Worm (Caenorhabditis elegans) whole organism, L2 larva: ENCODE results near the gene F10C2.3.

Source experiments
- C34F6.9 ChIP-seq: fragments of 150-350 bp; optimal IDR thresholded peaks from 2 replicates; lab custom pipeline; 2014; ENCODE audit warnings: missing biosample characterization, missing genetic modification characterization
- F13H6.1 ChIP-seq: sonication (generic microtip); optimal IDR thresholded peaks from 2 replicates; lab custom pipeline; 2016; ENCODE audit warnings: missing genetic modification characterization, missing compliant biosample characterization
- R02D3.7 ChIP-seq: fragments of 150-350 bp; optimal IDR thresholded peaks from 2 replicates; lab custom pipeline; 2014; ENCODE audit warnings: missing biosample characterization, missing genetic modification characterization
- Y55F3AM.14 ChIP-seq: fragments of 200-800 bp; sonication (Bioruptor generic); optimal IDR thresholded peaks from 2 replicates; lab custom pipeline; 2018; ENCODE audit warnings: mild to moderate bottlenecking, missing genetic modification characterization, missing compliant biosample characterization
- ZK546.5 ChIP-seq: sonication (generic microtip); optimal IDR thresholded peaks from 2 replicates; lab custom pipeline; 2017; ENCODE audit warnings: missing biosample characterization, missing genetic modification characterization
- alr-1 ChIP-seq: fragments of 150-350 bp; optimal IDR thresholded peaks from 2 replicates; lab custom pipeline; 2014; ENCODE audit warnings: missing biosample characterization, missing genetic modification characterization
- aly-2 ChIP-seq: fragments of 150-350 bp; optimal IDR thresholded peaks from 2 replicates; lab custom pipeline; 2014; ENCODE audit warnings: missing biosample characterization, missing genetic modification characterization
- ama-1 ChIP-seq: fragments of 150-350 bp; optimal IDR thresholded peaks from 2 replicates; lab custom pipeline; 2018; ENCODE audit warnings: inconsistent platforms
- blmp-1 ChIP-seq: sonication (generic microtip); optimal IDR thresholded peaks from 2 replicates; lab custom pipeline; 2017; ENCODE audit warnings: missing genetic modification characterization, mild to moderate bottlenecking, missing compliant biosample characterization, antibody characterized with exemption, moderate library complexity; ENCODE audit not compliant: insufficient read depth
- ceh-82 ChIP-seq: fragments of 150-350 bp; optimal IDR thresholded peaks from 2 replicates; lab custom pipeline; 2014; ENCODE audit warnings: missing biosample characterization, missing genetic modification characterization
- crh-2 ChIP-seq: sonication (generic microtip); optimal IDR thresholded peaks from 2 replicates; lab custom pipeline; 2017; ENCODE audit warnings: missing biosample characterization, missing genetic modification characterization
- dmd-4 ChIP-seq: sonication (generic microtip); optimal IDR thresholded peaks from 2 replicates; lab custom pipeline; 2017; ENCODE audit warnings: missing biosample characterization, missing genetic modification characterization
- egl-27 ChIP-seq: sonication (generic microtip); optimal IDR thresholded peaks from 3 replicates; lab custom pipeline; 2017; ENCODE audit warnings: missing biosample characterization, missing genetic modification reagents, missing genetic modification characterization
- elt-1 ChIP-seq: fragments of 150-350 bp; optimal IDR thresholded peaks from 2 replicates; lab custom pipeline; 2014; ENCODE audit warnings: missing biosample characterization, missing genetic modification characterization
- elt-3 ChIP-seq: sonication (generic microtip); optimal IDR thresholded peaks from 2 replicates; lab custom pipeline; 2017; ENCODE audit warnings: missing biosample characterization, missing genetic modification characterization
- fos-1 ChIP-seq: fragments of 150-350 bp; optimal IDR thresholded peaks from 2 replicates; lab custom pipeline; 2014; ENCODE audit warnings: missing biosample characterization, missing genetic modification characterization
- gmeb-1 ChIP-seq: fragments of 150-350 bp; optimal IDR thresholded peaks from 2 replicates; lab custom pipeline; 2014; ENCODE audit warnings: missing biosample characterization, missing genetic modification characterization
- lin-11 ChIP-seq: fragments of 150-350 bp; sonication (generic microtip); optimal IDR thresholded peaks from 2 replicates; lab custom pipeline; 2014; ENCODE audit warnings: missing biosample characterization, missing genetic modification characterization, inconsistent platforms, mixed read lengths
- lin-39 ChIP-seq: fragments of 150-350 bp; optimal IDR thresholded peaks from 2 replicates; lab custom pipeline; 2014; ENCODE audit warnings: missing biosample characterization, missing genetic modification reagents, missing genetic modification characterization
- lsy-2 ChIP-seq, 2 experiments: fragments of 150-350 bp in 1 of 2; sonication (generic microtip) in 1 of 2; optimal IDR thresholded peaks; 2 replicates each; lab custom pipeline; 2014 to 2017; ENCODE audit warnings: missing biosample characterization in 2 of 2, missing genetic modification characterization in 2 of 2
- mab-5 ChIP-seq: fragments of 150-350 bp; optimal IDR thresholded peaks from 2 replicates; lab custom pipeline; 2014; ENCODE audit warnings: missing biosample characterization, missing genetic modification characterization
- mbf-1 ChIP-seq: sonication (generic microtip); optimal IDR thresholded peaks from 2 replicates; lab custom pipeline; 2017; ENCODE audit warnings: missing biosample characterization, missing genetic modification characterization
- mdl-1 ChIP-seq, 2 experiments: fragments of 150-350 bp in 1 of 2; sonication (generic microtip) in 1 of 2; optimal IDR thresholded peaks; 2 replicates each; lab custom pipeline; 2017; ENCODE audit warnings: missing biosample characterization in 2 of 2, missing genetic modification characterization in 2 of 2
- nhr-10 ChIP-seq: sonication (generic microtip); optimal IDR thresholded peaks from 2 replicates; lab custom pipeline; 2017; ENCODE audit warnings: missing biosample characterization, missing genetic modification characterization
- nhr-11 ChIP-seq: fragments of 150-350 bp; optimal IDR thresholded peaks from 2 replicates; lab custom pipeline; 2014; ENCODE audit warnings: missing biosample characterization, missing genetic modification characterization
- nhr-12 ChIP-seq: fragments of 150-350 bp; optimal IDR thresholded peaks from 2 replicates; lab custom pipeline; 2014; ENCODE audit warnings: missing biosample characterization, missing genetic modification characterization
- nhr-129 ChIP-seq: fragments of 150-350 bp; optimal IDR thresholded peaks from 2 replicates; lab custom pipeline; 2014; ENCODE audit warnings: missing biosample characterization, missing genetic modification characterization
- nhr-21 ChIP-seq: fragments of 150-350 bp; optimal IDR thresholded peaks from 2 replicates; lab custom pipeline; 2014; ENCODE audit warnings: missing biosample characterization, missing genetic modification characterization
- nhr-23 ChIP-seq: fragments of 150-350 bp; optimal IDR thresholded peaks from 2 replicates; lab custom pipeline; 2014; ENCODE audit warnings: missing biosample characterization, missing genetic modification reagents, missing genetic modification characterization
- nhr-237 ChIP-seq: fragments of 150-350 bp; optimal IDR thresholded peaks from 2 replicates; lab custom pipeline; 2014; ENCODE audit warnings: missing biosample characterization, missing genetic modification characterization
- nhr-25 ChIP-seq: fragments of 150-350 bp; sonication (generic microtip); optimal IDR thresholded peaks from 3 replicates; lab custom pipeline; 2014; ENCODE audit warnings: missing biosample characterization, missing genetic modification characterization
- nhr-77 ChIP-seq: fragments of 150-350 bp; optimal IDR thresholded peaks from 2 replicates; lab custom pipeline; 2014; ENCODE audit warnings: missing biosample characterization, missing genetic modification characterization
- peb-1 ChIP-seq: fragments of 150-350 bp; optimal IDR thresholded peaks from 2 replicates; lab custom pipeline; 2014; ENCODE audit warnings: missing biosample characterization, missing genetic modification characterization
- sem-4 ChIP-seq: fragments of 150-350 bp; optimal IDR thresholded peaks from 2 replicates; lab custom pipeline; 2014; ENCODE audit warnings: missing biosample characterization, missing genetic modification reagents, missing genetic modification characterization
- skn-1 ChIP-seq: sonication (generic microtip); optimal IDR thresholded peaks from 2 replicates; lab custom pipeline; 2017; ENCODE audit warnings: missing biosample characterization, missing genetic modification characterization
- sma-3 ChIP-seq: sonication (generic microtip); optimal IDR thresholded peaks from 2 replicates; lab custom pipeline; 2016; ENCODE audit warnings: missing genetic modification reagents, missing genetic modification characterization, missing compliant biosample characterization
- sma-9 ChIP-seq, 2 experiments: fragments of 150-350 bp in 1 of 2; sonication (generic microtip) in 1 of 2; optimal IDR thresholded peaks; 2 replicates each; lab custom pipeline; 2014 to 2016; ENCODE audit warnings: missing genetic modification characterization in 2 of 2, mild to moderate bottlenecking in 1 of 2, missing biosample characterization in 1 of 2, missing compliant biosample characterization in 1 of 2, missing genetic modification reagents in 1 of 2, moderate library complexity in 1 of 2
- snpc-4 ChIP-seq: fragments of 150-350 bp; optimal IDR thresholded peaks from 2 replicates; lab custom pipeline; 2014; ENCODE audit warnings: missing biosample characterization, missing genetic modification characterization
- unc-55 ChIP-seq: fragments of 150-350 bp; sonication (generic microtip); optimal IDR thresholded peaks from 3 replicates; lab custom pipeline; 2014; ENCODE audit warnings: missing biosample characterization, missing genetic modification reagents, missing genetic modification characterization
- unc-62 ChIP-seq: fragments of 150-350 bp; optimal IDR thresholded peaks from 2 replicates; lab custom pipeline; 2014; ENCODE audit warnings: missing biosample characterization, missing genetic modification reagents, missing genetic modification characterization
- zag-1 ChIP-seq: fragments of 150-350 bp; optimal IDR thresholded peaks from 2 replicates; lab custom pipeline; 2014; ENCODE audit warnings: missing biosample characterization, missing genetic modification characterization
- ztf-1 ChIP-seq: fragments of 200-800 bp; sonication (Bioruptor generic); conservative IDR thresholded peaks from 2 replicates; pipeline ENCODE4 v1.3.6; 2022; ENCODE audit warnings: missing genetic modification characterization, missing compliant biosample characterization
- ztf-11 ChIP-seq: sonication (generic microtip); optimal IDR thresholded peaks from 2 replicates; lab custom pipeline; 2017; ENCODE audit warnings: missing biosample characterization, missing genetic modification characterization
- ztf-4 ChIP-seq: fragments of 150-350 bp; optimal IDR thresholded peaks from 2 replicates; lab custom pipeline; 2014; ENCODE audit warnings: missing biosample characterization, missing genetic modification characterization

F10C2.3 gene

ce11 chrV:11995862-11996261 is 24.3 kb upstream of the F10C2.3 start, which contains the start of gene C52E4.12:
C52E4.12 (plus strand) TSS chrV:11996162.
- TF ChIP-seq nhr-25 (tag; lab: Kevin White, UChicago): no peak
- no peak for TF ChIP-seq nhr-21 (tag; lab: Kevin White, UChicago)
- TF ChIP-seq nhr-11 (tag; lab: Kevin White, UChicago): no peak
- TF ChIP-seq mab-5 (tag; lab: Kevin White, UChicago): no peak
- no peak for TF ChIP-seq skn-1
- TF ChIP-seq blmp-1 (tag; lab: Kevin White, UChicago): no peak
- no peak for TF ChIP-seq ama-1 (lab: Kevin White, UChicago)
- TF ChIP-seq nhr-77 (tag; lab: Kevin White, UChicago): no peak
- no peak for TF ChIP-seq elt-3 (tag; lab: Kevin White, UChicago)
- TF ChIP-seq crh-2 (tag; lab: Kevin White, UChicago): no peak
- TF ChIP-seq peb-1: no peak
- no peak for TF ChIP-seq nhr-129 (tag; lab: Kevin White, UChicago)
- TF ChIP-seq unc-62 (GFP tag; lab: Kevin White, UChicago): no peak
- TF ChIP-seq zag-1: no peak
- no peak for TF ChIP-seq C34F6.9 (tag; lab: Kevin White, UChicago)
- no peak for TF ChIP-seq ztf-1 (GFP tag; lab: Robert Waterston, UW)
- no peak for TF ChIP-seq alr-1
- no peak for TF ChIP-seq dmd-4 (tag; lab: Kevin White, UChicago)
- TF ChIP-seq R02D3.7 (tag; lab: Kevin White, UChicago): no peak

- TF ChIP-seq nhr-21 (tag; lab: Kevin White, UChicago) (no peak), gmeb-1 (tag; lab: Kevin White, UChicago) (no peak), crh-2 (tag; lab: Kevin White, UChicago) (no peak), nhr-77 (tag; lab: Kevin White, UChicago) (no peak), sem-4 (tag; lab: Kevin White, UChicago) (no peak), nhr-237 (tag; lab: Kevin White, UChicago) (no peak), skn-1 (no peak), F13H6.1 (tag; lab: Kevin White, UChicago) (no peak), alr-1 (no peak), ztf-4 (no peak), R02D3.7 (tag; lab: Kevin White, UChicago) (no peak), egl-27 (tag; lab: Kevin White, UChicago) (no peak), dmd-4 (tag; lab: Kevin White, UChicago) (no peak), C34F6.9 (tag; lab: Kevin White, UChicago) (no peak), nhr-23 (tag; lab: Kevin White, UChicago) (no peak), unc-55 (GFP tag; lab: Kevin White, UChicago) (no peak), sma-3 (no peak), unc-62 (GFP tag; lab: Kevin White, UChicago) (no peak), ztf-1 (GFP tag; lab: Robert Waterston, UW) (no peak)
- TF ChIP-seq, all 48 proteins: peak for 0
Observed at ce11 chrV:11997403-11997802, 22.7 kb upstream of the F10C2.3 start.

- no peak for TF ChIP-seq nhr-237 (tag; lab: Kevin White, UChicago)
- peak; percentile 49 for TF ChIP-seq C34F6.9 (tag; lab: Kevin White, UChicago)
- peak; percentile 88 for TF ChIP-seq egl-27 (tag; lab: Kevin White, UChicago)
- no peak for TF ChIP-seq blmp-1 (tag; lab: Kevin White, UChicago)
- TF ChIP-seq nhr-10 (tag; lab: Kevin White, UChicago): peak; percentile 1
- no peak for TF ChIP-seq alr-1
- peak; percentile 84 for TF ChIP-seq nhr-21 (tag; lab: Kevin White, UChicago)
- peak; percentile 52 for TF ChIP-seq snpc-4 (tag; lab: Kevin White, UChicago)
- TF ChIP-seq nhr-77 (tag; lab: Kevin White, UChicago): peak; percentile 26
- TF ChIP-seq ama-1 (lab: Kevin White, UChicago): no peak
- TF ChIP-seq mdl-1 (tag; optimal IDR thresholded peaks at IDR 0.05; lab: Kevin White, UChicago): peak; percentile 14 to 70
- TF ChIP-seq nhr-129 (tag; lab: Kevin White, UChicago): peak; percentile 93
- TF ChIP-seq gmeb-1 (tag; lab: Kevin White, UChicago): peak; percentile 79
- TF ChIP-seq mbf-1 (tag; lab: Kevin White, UChicago): no peak
- no peak for TF ChIP-seq ztf-1 (GFP tag; lab: Robert Waterston, UW)
- no peak for TF ChIP-seq ztf-4
- TF ChIP-seq nhr-25 (tag; lab: Kevin White, UChicago): no peak
- peak; percentile 87 for TF ChIP-seq sma-3
- peak; percentile 84 for TF ChIP-seq sma-9 (GFP tag; optimal IDR thresholded peaks at IDR 0.05; lab: Kevin White, UChicago)
- no peak for TF ChIP-seq sma-9 (tag; optimal IDR thresholded peaks at IDR 0.05; lab: Kevin White, UChicago)
- TF ChIP-seq lin-39 (tag; lab: Kevin White, UChicago): no peak
- peak; percentile 61 for TF ChIP-seq unc-55 (GFP tag; lab: Kevin White, UChicago)
- peak; percentile 69 for TF ChIP-seq fos-1 (tag; lab: Kevin White, UChicago)
- TF ChIP-seq unc-62 (GFP tag; lab: Kevin White, UChicago): no peak
- TF ChIP-seq Y55F3AM.14 (GFP tag; lab: Kevin White, UChicago): peak; percentile 65
- TF ChIP-seq ZK546.5 (tag; lab: Kevin White, UChicago): no peak
- TF ChIP-seq lsy-2 (tag; optimal IDR thresholded peaks at IDR 0.05; lab: Kevin White, UChicago): peak; percentile 59 to 76
- peak; percentile 73 for TF ChIP-seq lin-11 (tag; lab: Kevin White, UChicago)
- no peak for TF ChIP-seq ztf-11
- peak; percentile 39 for TF ChIP-seq peb-1
- peak; percentile 1 for TF ChIP-seq R02D3.7 (tag; lab: Kevin White, UChicago)
- no peak for TF ChIP-seq nhr-12
- TF ChIP-seq aly-2 (tag; lab: Kevin White, UChicago): no peak
- TF ChIP-seq nhr-11 (tag; lab: Kevin White, UChicago): peak; percentile 74
- TF ChIP-seq elt-1 (tag; lab: Kevin White, UChicago): no peak
- no peak for TF ChIP-seq ceh-82 (tag; lab: Kevin White, UChicago)
Observed at ce11 chrV:12001747-12002456, 18.2 kb upstream of the F10C2.3 start, which contains the start of gene gcy-33. gcy-33 (minus strand) TSS chrV:12001797.
